Worm (Caenorhabditis elegans) whole organism, L2 larva: ENCODE data around the gene ssna-1.

ENCODE experiments used
- ceh-82 ChIP-seq: fragments of 150-350 bp; optimal IDR thresholded peaks from 2 replicates; lab custom pipeline; 2014; ENCODE audit warnings: missing biosample characterization, missing genetic modification characterization
- lin-39 ChIP-seq: fragments of 150-350 bp; optimal IDR thresholded peaks from 2 replicates; lab custom pipeline; 2014; ENCODE audit warnings: missing biosample characterization, missing genetic modification reagents, missing genetic modification characterization
- snpc-4 ChIP-seq: fragments of 150-350 bp; optimal IDR thresholded peaks from 2 replicates; lab custom pipeline; 2014; ENCODE audit warnings: missing biosample characterization, missing genetic modification characterization

DNA sequence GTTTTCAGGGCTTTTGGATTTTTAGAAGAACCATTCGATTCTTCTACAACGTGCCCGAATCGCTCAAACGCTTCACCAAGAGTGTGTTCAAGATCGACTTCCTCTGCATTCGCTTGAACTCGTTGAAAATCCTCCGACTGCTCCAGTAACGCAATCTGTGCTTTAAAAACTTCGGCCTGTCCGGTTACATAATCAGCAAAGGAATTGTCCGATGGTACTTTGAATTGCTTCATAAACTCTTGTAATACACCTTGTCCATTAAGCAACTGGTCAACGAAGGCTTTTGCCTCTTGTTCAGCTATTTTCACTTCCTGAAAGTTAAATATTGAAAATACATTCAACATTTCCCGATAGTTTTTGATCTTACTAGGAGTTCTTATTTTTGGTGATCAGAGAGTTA lies 32.8 kb downstream of the ssna-1 start:
- TF ChIP-seq lin-39 (tag; lab: Kevin White, UChicago) (no peak), ceh-82 (tag; lab: Kevin White, UChicago) (no peak), snpc-4 (tag; lab: Kevin White, UChicago) (no peak)
